Worm (Caenorhabditis elegans): ENCODE results near the gene vps-22.
"Not testable (repeated sequence)": the region's sequence is repeated elsewhere in the genome, so short reads cannot be mapped to it uniquely, and the experiment has no call there.

The vps-22 gene

ce11 chrIII:4962393-4962792 lies at the start of gene vps-22:
TSS of gene vps-22 (minus strand) at chrIII:4962493.
- no peak for TF ChIP-seq unc-62 (GFP tag; optimal IDR thresholded peaks at IDR 0.05)

ce11 chrIII:5010723-5011122 lies 48.4 kb upstream of the vps-22 start:
- no peak for TF ChIP-seq unc-62 (GFP tag; optimal IDR thresholded peaks at IDR 0.05)

- TF ChIP-seq unc-62 (GFP tag; optimal IDR thresholded peaks at IDR 0.05) = no peak
Observed at ce11 chrIII:5008730-5009129, 46.4 kb upstream of the vps-22 start, which contains the start of gene R144.11. TSS of gene R144.11 (minus strand) at chrIII:5008830.

ce11 chrIII:5006881-5007280 lies 44.6 kb upstream of the vps-22 start, which contains the start of gene R144.12:
TSS of gene R144.12 (minus strand) at chrIII:5006981.
- TF ChIP-seq unc-62 (GFP tag; optimal IDR thresholded peaks at IDR 0.05) = no peak

- TF ChIP-seq unc-62 (GFP tag; optimal IDR thresholded peaks at IDR 0.05) = no peak
Observed at ce11 chrIII:5004621-5005020, 42.3 kb upstream of the vps-22 start, which contains the start of gene R144.6. TSS of gene R144.6 (minus strand) at chrIII:5004721.

ce11 chrIII:5002231-5002630 lies 39.9 kb upstream of the vps-22 start, which contains the start of gene R144.10:
TSS of gene R144.10 (minus strand) at chrIII:5002331.
- TF ChIP-seq unc-62 (GFP tag; optimal IDR thresholded peaks at IDR 0.05) = no peak

ce11 chrIII:4998956-4999425 lies 36.7 kb upstream of the vps-22 start, which contains the start of gene smcr-8:
TSS of gene smcr-8 (plus strand) at chrIII:4999375.
- no peak for TF ChIP-seq unc-62 (GFP tag; optimal IDR thresholded peaks at IDR 0.05)

- TF ChIP-seq unc-62 (GFP tag; optimal IDR thresholded peaks at IDR 0.05) = no peak
Observed at ce11 chrIII:4998111-4998859, 36.0 kb upstream of the vps-22 start, which contains the start of gene tmem-131. TSS of gene tmem-131 (minus strand) at chrIII:4998161.

ce11 chrIII:4987666-4988065 lies 25.4 kb upstream of the vps-22 start:
- no peak for TF ChIP-seq unc-62 (GFP tag; optimal IDR thresholded peaks at IDR 0.05)

ce11 chrIII:4986790-4987259 lies 24.5 kb upstream of the vps-22 start, which contains the start of the genes C27F2.10 and wdr-60:
TSS of gene C27F2.10 (minus strand) at chrIII:4986898.
TSS of gene wdr-60 (plus strand) at chrIII:4987209.
- TF ChIP-seq unc-62 (GFP tag; optimal IDR thresholded peaks at IDR 0.05) = no peak

- no peak for TF ChIP-seq unc-62 (GFP tag; optimal IDR thresholded peaks at IDR 0.05)
Observed at ce11 chrIII:4984444-4985086, 22.3 kb upstream of the vps-22 start, which contains the start of gene C27F2.7. TSS of gene C27F2.7 (minus strand) at chrIII:4984494.

ce11 chrIII:4983961-4984360 lies 21.7 kb upstream of the vps-22 start:
- TF ChIP-seq unc-62 (GFP tag; optimal IDR thresholded peaks at IDR 0.05) = no peak

ce11 chrIII:4980367-4980766 lies 18.1 kb upstream of the vps-22 start, which contains the start of gene C27F2.6:
TSS of gene C27F2.6 (minus strand) at chrIII:4980467.
- not testable (repeated sequence) for TF ChIP-seq unc-62 (GFP tag; optimal IDR thresholded peaks at IDR 0.05)

- TF ChIP-seq unc-62 (GFP tag; optimal IDR thresholded peaks at IDR 0.05) = no peak
Observed at ce11 chrIII:4968146-4968545, 5.9 kb upstream of the vps-22 start.

ce11 chrIII:4967236-4967635 lies 4.9 kb upstream of the vps-22 start:
- TF ChIP-seq unc-62 (GFP tag; optimal IDR thresholded peaks at IDR 0.05) = no peak

- no peak for TF ChIP-seq unc-62 (GFP tag; optimal IDR thresholded peaks at IDR 0.05)
Observed at ce11 chrIII:4965271-4965670, 3.0 kb upstream of the vps-22 start, which contains the start of gene nca-2. TSS of gene nca-2 (plus strand) at chrIII:4965571.

All from whole organism, dauer.